Worm (Caenorhabditis elegans) whole organism, L2 larva: Measurements from ENCODE around the gene pgp-8.

Source experiments
- C34F6.9 ChIP-seq: fragments of 150-350 bp; optimal IDR thresholded peaks from 2 replicates; lab custom pipeline; 2014; ENCODE audit warnings: missing biosample characterization, missing genetic modification characterization
- R02D3.7 ChIP-seq: fragments of 150-350 bp; optimal IDR thresholded peaks from 2 replicates; lab custom pipeline; 2014; ENCODE audit warnings: missing biosample characterization, missing genetic modification characterization
- Y55F3AM.14 ChIP-seq: fragments of 200-800 bp; sonication (Bioruptor generic); optimal IDR thresholded peaks from 2 replicates; lab custom pipeline; 2018; ENCODE audit warnings: mild to moderate bottlenecking, missing genetic modification characterization, missing compliant biosample characterization
- ZK546.5 ChIP-seq: sonication (generic microtip); optimal IDR thresholded peaks from 2 replicates; lab custom pipeline; 2017; ENCODE audit warnings: missing biosample characterization, missing genetic modification characterization
- blmp-1 ChIP-seq: sonication (generic microtip); optimal IDR thresholded peaks from 2 replicates; lab custom pipeline; 2017; ENCODE audit warnings: missing genetic modification characterization, mild to moderate bottlenecking, missing compliant biosample characterization, antibody characterized with exemption, moderate library complexity; ENCODE audit not compliant: insufficient read depth
- ceh-82 ChIP-seq: fragments of 150-350 bp; optimal IDR thresholded peaks from 2 replicates; lab custom pipeline; 2014; ENCODE audit warnings: missing biosample characterization, missing genetic modification characterization
- dmd-4 ChIP-seq: sonication (generic microtip); optimal IDR thresholded peaks from 2 replicates; lab custom pipeline; 2017; ENCODE audit warnings: missing biosample characterization, missing genetic modification characterization
- elt-1 ChIP-seq: fragments of 150-350 bp; optimal IDR thresholded peaks from 2 replicates; lab custom pipeline; 2014; ENCODE audit warnings: missing biosample characterization, missing genetic modification characterization
- fos-1 ChIP-seq: fragments of 150-350 bp; optimal IDR thresholded peaks from 2 replicates; lab custom pipeline; 2014; ENCODE audit warnings: missing biosample characterization, missing genetic modification characterization
- lin-11 ChIP-seq: fragments of 150-350 bp; sonication (generic microtip); optimal IDR thresholded peaks from 2 replicates; lab custom pipeline; 2014; ENCODE audit warnings: missing biosample characterization, missing genetic modification characterization, inconsistent platforms, mixed read lengths
- lin-13 ChIP-seq: fragments of 150-350 bp; optimal IDR thresholded peaks from 2 replicates; lab custom pipeline; 2014; ENCODE audit warnings: missing biosample characterization, missing genetic modification reagents, missing genetic modification characterization
- lin-39 ChIP-seq: fragments of 150-350 bp; optimal IDR thresholded peaks from 2 replicates; lab custom pipeline; 2014; ENCODE audit warnings: missing biosample characterization, missing genetic modification reagents, missing genetic modification characterization
- mab-5 ChIP-seq: fragments of 150-350 bp; optimal IDR thresholded peaks from 2 replicates; lab custom pipeline; 2014; ENCODE audit warnings: missing biosample characterization, missing genetic modification characterization
- mbf-1 ChIP-seq: sonication (generic microtip); optimal IDR thresholded peaks from 2 replicates; lab custom pipeline; 2017; ENCODE audit warnings: missing biosample characterization, missing genetic modification characterization
- mdl-1 ChIP-seq, 2 experiments: fragments of 150-350 bp in 1 of 2; sonication (generic microtip) in 1 of 2; optimal IDR thresholded peaks; 2 replicates each; lab custom pipeline; 2017; ENCODE audit warnings: missing biosample characterization in 2 of 2, missing genetic modification characterization in 2 of 2
- nhr-11 ChIP-seq: fragments of 150-350 bp; optimal IDR thresholded peaks from 2 replicates; lab custom pipeline; 2014; ENCODE audit warnings: missing biosample characterization, missing genetic modification characterization
- nhr-12 ChIP-seq: fragments of 150-350 bp; optimal IDR thresholded peaks from 2 replicates; lab custom pipeline; 2014; ENCODE audit warnings: missing biosample characterization, missing genetic modification characterization
- nhr-129 ChIP-seq: fragments of 150-350 bp; optimal IDR thresholded peaks from 2 replicates; lab custom pipeline; 2014; ENCODE audit warnings: missing biosample characterization, missing genetic modification characterization
- nhr-21 ChIP-seq: fragments of 150-350 bp; optimal IDR thresholded peaks from 2 replicates; lab custom pipeline; 2014; ENCODE audit warnings: missing biosample characterization, missing genetic modification characterization
- nhr-23 ChIP-seq: fragments of 150-350 bp; optimal IDR thresholded peaks from 2 replicates; lab custom pipeline; 2014; ENCODE audit warnings: missing biosample characterization, missing genetic modification reagents, missing genetic modification characterization
- nhr-237 ChIP-seq: fragments of 150-350 bp; optimal IDR thresholded peaks from 2 replicates; lab custom pipeline; 2014; ENCODE audit warnings: missing biosample characterization, missing genetic modification characterization
- nhr-6 ChIP-seq: fragments of 150-350 bp; optimal IDR thresholded peaks from 2 replicates; lab custom pipeline; 2014; ENCODE audit warnings: missing biosample characterization, missing genetic modification characterization
- nhr-77 ChIP-seq: fragments of 150-350 bp; optimal IDR thresholded peaks from 2 replicates; lab custom pipeline; 2014; ENCODE audit warnings: missing biosample characterization, missing genetic modification characterization
- sem-4 ChIP-seq: fragments of 150-350 bp; optimal IDR thresholded peaks from 2 replicates; lab custom pipeline; 2014; ENCODE audit warnings: missing biosample characterization, missing genetic modification reagents, missing genetic modification characterization
- skn-1 ChIP-seq: sonication (generic microtip); optimal IDR thresholded peaks from 2 replicates; lab custom pipeline; 2017; ENCODE audit warnings: missing biosample characterization, missing genetic modification characterization
- sma-3 ChIP-seq: sonication (generic microtip); optimal IDR thresholded peaks from 2 replicates; lab custom pipeline; 2016; ENCODE audit warnings: missing genetic modification reagents, missing genetic modification characterization, missing compliant biosample characterization
- sma-9 ChIP-seq, 2 experiments: fragments of 150-350 bp in 1 of 2; sonication (generic microtip) in 1 of 2; optimal IDR thresholded peaks; 2 replicates each; lab custom pipeline; 2014 to 2016; ENCODE audit warnings: missing genetic modification characterization in 2 of 2, mild to moderate bottlenecking in 1 of 2, missing biosample characterization in 1 of 2, missing compliant biosample characterization in 1 of 2, missing genetic modification reagents in 1 of 2, moderate library complexity in 1 of 2
- snpc-4 ChIP-seq: fragments of 150-350 bp; optimal IDR thresholded peaks from 2 replicates; lab custom pipeline; 2014; ENCODE audit warnings: missing biosample characterization, missing genetic modification characterization
- unc-39 ChIP-seq: fragments of 150-350 bp; optimal IDR thresholded peaks from 2 replicates; lab custom pipeline; 2014; ENCODE audit warnings: missing biosample characterization, missing genetic modification characterization
- unc-55 ChIP-seq: fragments of 150-350 bp; sonication (generic microtip); optimal IDR thresholded peaks from 3 replicates; lab custom pipeline; 2014; ENCODE audit warnings: missing biosample characterization, missing genetic modification reagents, missing genetic modification characterization
- unc-62 ChIP-seq: fragments of 150-350 bp; optimal IDR thresholded peaks from 2 replicates; lab custom pipeline; 2014; ENCODE audit warnings: missing biosample characterization, missing genetic modification reagents, missing genetic modification characterization
- zag-1 ChIP-seq: fragments of 150-350 bp; optimal IDR thresholded peaks from 2 replicates; lab custom pipeline; 2014; ENCODE audit warnings: missing biosample characterization, missing genetic modification characterization
- ztf-11 ChIP-seq: sonication (generic microtip); optimal IDR thresholded peaks from 2 replicates; lab custom pipeline; 2017; ENCODE audit warnings: missing biosample characterization, missing genetic modification characterization
- ztf-4 ChIP-seq: fragments of 150-350 bp; optimal IDR thresholded peaks from 2 replicates; lab custom pipeline; 2014; ENCODE audit warnings: missing biosample characterization, missing genetic modification characterization

Gene pgp-8

DNA sequence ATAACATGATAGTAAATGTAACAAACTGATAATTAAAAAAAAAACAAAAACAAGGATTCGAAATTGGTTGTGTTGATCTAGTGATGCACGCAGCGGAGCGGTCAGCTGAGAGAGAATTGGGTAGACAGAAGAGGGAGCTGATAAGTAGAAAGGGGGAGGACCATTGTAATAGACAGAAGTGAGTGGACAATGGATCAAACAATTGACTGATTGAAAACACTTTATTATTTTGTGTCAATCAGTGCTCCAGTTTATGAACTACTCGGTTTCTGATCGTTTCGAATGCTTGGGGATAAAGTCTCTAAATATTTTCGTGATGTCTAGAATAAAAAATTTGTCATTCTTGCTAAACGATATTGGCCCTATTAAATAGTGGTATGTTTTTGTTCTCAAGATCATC, 29.7 kb downstream of the pgp-8 start:
- TF ChIP-seq blmp-1 (tag; lab: Kevin White, UChicago) (no peak), nhr-21 (no peak), zag-1 (tag; lab: Kevin White, UChicago) (no peak), C34F6.9 (tag; lab: Kevin White, UChicago) (no peak), mbf-1 (no peak), dmd-4 (tag; lab: Kevin White, UChicago) (no peak), elt-1 (tag; lab: Kevin White, UChicago) (no peak), ZK546.5 (no peak), fos-1 (tag; lab: Kevin White, UChicago) (no peak), unc-39 (tag; lab: Kevin White, UChicago) (no peak), lin-39 (tag; lab: Kevin White, UChicago) (no peak), mdl-1 (tag; optimal IDR thresholded peaks at IDR 0.05; lab: Kevin White, UChicago) (no peak), mab-5 (tag; lab: Kevin White, UChicago) (no peak), ztf-11 (tag; lab: Kevin White, UChicago) (no peak), R02D3.7 (tag; lab: Kevin White, UChicago) (no peak), nhr-6 (no peak)
- TF ChIP-seq, all 48 proteins: peak for 0

DNA sequence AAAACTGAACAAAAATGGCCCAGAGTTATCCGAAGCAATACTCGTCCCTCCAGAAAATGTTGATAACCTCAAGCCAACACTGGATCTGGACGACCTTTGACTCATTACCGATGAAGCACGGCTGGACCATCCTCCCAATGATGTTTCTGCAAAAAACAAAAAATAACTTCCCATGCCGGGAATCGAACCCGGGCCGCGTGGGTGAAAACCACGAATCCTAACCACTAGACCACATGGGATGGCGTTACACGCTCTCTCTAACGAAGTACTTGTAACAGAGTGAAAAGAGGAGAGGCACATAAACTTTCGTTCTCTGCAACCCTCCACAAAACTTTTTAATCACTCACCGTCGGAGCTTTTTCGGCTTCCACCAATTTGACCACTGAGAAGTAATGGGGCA, 43.1 kb downstream of the pgp-8 start:
- peak in 1 of 2 experiments; percentile 30 for TF ChIP-seq mdl-1 (tag; optimal IDR thresholded peaks at IDR 0.05; lab: Kevin White, UChicago)
- TF ChIP-seq ceh-82 (tag; lab: Kevin White, UChicago) = no peak
- TF ChIP-seq nhr-129 (tag; lab: Kevin White, UChicago) = peak; percentile 80
- TF ChIP-seq C34F6.9 (tag; lab: Kevin White, UChicago) = peak; percentile 15
- no peak for TF ChIP-seq sem-4 (tag; lab: Kevin White, UChicago)
- no peak for TF ChIP-seq ztf-4
- TF ChIP-seq unc-55 = peak; percentile 66
- TF ChIP-seq snpc-4 (tag; lab: Kevin White, UChicago) = no peak
- TF ChIP-seq nhr-237 (tag; lab: Kevin White, UChicago) = no peak
- TF ChIP-seq skn-1 (tag; lab: Kevin White, UChicago) = no peak
- peak; percentile 2 for TF ChIP-seq sma-3 (GFP tag; lab: Kevin White, UChicago)
- no peak for TF ChIP-seq mab-5 (tag; lab: Kevin White, UChicago)
- TF ChIP-seq sma-9 (GFP tag; optimal IDR thresholded peaks at IDR 0.05; lab: Kevin White, UChicago) = peak; percentile 59
- no peak for TF ChIP-seq sma-9 (tag; optimal IDR thresholded peaks at IDR 0.05; lab: Kevin White, UChicago)
- TF ChIP-seq nhr-21 = peak; percentile 5
- TF ChIP-seq lin-11 (tag; lab: Kevin White, UChicago) = peak; percentile 43
- TF ChIP-seq, all 48 proteins: peak for 8

DNA sequence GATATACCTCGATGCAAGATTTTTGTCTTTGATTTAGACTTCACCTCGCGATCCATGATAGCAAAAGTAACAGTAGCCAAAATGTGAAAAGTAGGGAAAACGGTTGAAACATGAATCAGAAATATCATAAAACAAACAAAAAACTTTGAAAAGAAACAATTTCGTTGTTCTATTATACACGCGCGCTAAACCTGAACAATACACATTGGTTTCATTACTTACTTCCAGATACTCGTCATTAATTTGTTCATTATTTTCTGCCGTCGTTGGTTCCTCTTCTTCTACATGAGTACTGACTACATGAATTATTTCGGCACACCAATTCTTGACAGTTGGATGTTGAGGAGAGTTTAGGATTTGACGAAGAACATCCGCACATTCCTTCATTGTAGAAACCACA, 43.7 kb downstream of the pgp-8 start, which contains the start of gene F31B12.3:
F31B12.3 (minus strand) TSS at position 101 of the 400 bp plus-strand sequence.
- TF ChIP-seq nhr-11 (tag; lab: Kevin White, UChicago) (no peak), unc-62 (GFP tag; lab: Kevin White, UChicago) (no peak), nhr-23 (tag; lab: Kevin White, UChicago) (no peak), ZK546.5 (no peak), lin-13 (GFP tag; lab: Kevin White, UChicago) (no peak), dmd-4 (tag; lab: Kevin White, UChicago) (no peak), nhr-12 (tag; lab: Kevin White, UChicago) (no peak), nhr-77 (tag; lab: Kevin White, UChicago) (no peak), nhr-237 (tag; lab: Kevin White, UChicago) (no peak), Y55F3AM.14 (GFP tag; lab: Kevin White, UChicago) (no peak), unc-39 (tag; lab: Kevin White, UChicago) (no peak)
